Fruit fly (Drosophila melanogaster) whole organism, wandering third instar larva: Measurements from ENCODE around the gene CG42784.

Source experiments
- Abd-B ChIP-seq: fragments of >200 bp; optimal IDR thresholded peaks from 2 replicates; lab custom pipeline; 2017; ENCODE audit warnings: missing biosample characterization, missing genetic modification characterization
- CG32264 ChIP-seq: fragments of 200-800 bp; sonication (Bioruptor generic); optimal IDR thresholded peaks from 2 replicates; lab custom pipeline; 2016; ENCODE audit warnings: missing biosample characterization, missing genetic modification characterization
- CG9705 ChIP-seq: fragments of 200-800 bp; sonication (Bioruptor generic); optimal IDR thresholded peaks from 2 replicates; lab custom pipeline; 2018; ENCODE audit warnings: missing biosample characterization, mild to moderate bottlenecking, missing genetic modification characterization
- CrebA ChIP-seq: fragments of 200-800 bp; sonication (Bioruptor generic); optimal IDR thresholded peaks from 2 replicates; lab custom pipeline; 2016; ENCODE audit warnings: missing biosample characterization, mild to moderate bottlenecking, missing genetic modification characterization, borderline replicate concordance
- Dfd ChIP-seq: fragments of >200 bp; optimal IDR thresholded peaks from 2 replicates; lab custom pipeline; 2017; ENCODE audit warnings: missing biosample characterization, missing genetic modification characterization
- Dif ChIP-seq: fragments of 200-275, 200-300 bp; sonication (Bioruptor generic); optimal IDR thresholded peaks from 2 replicates; lab custom pipeline; 2018; ENCODE audit warnings: missing biosample characterization, missing genetic modification characterization; ENCODE audit not compliant: partially characterized antibody
- GATAd ChIP-seq: sonication (Bioruptor generic); optimal IDR thresholded peaks from 2 replicates; lab custom pipeline; 2016; ENCODE audit warnings: missing biosample characterization, missing genetic modification characterization
- HLH106 ChIP-seq: fragments of 200-800 bp; optimal IDR thresholded peaks from 3 replicates; lab custom pipeline; 2019; ENCODE audit warnings: missing biosample characterization, mild to moderate bottlenecking, missing genetic modification characterization, moderate library complexity
- Hnf4 ChIP-seq: fragments of 200-800 bp; sonication (Bioruptor generic); optimal IDR thresholded peaks from 2 replicates; lab custom pipeline; 2016; ENCODE audit warnings: missing biosample characterization, mild to moderate bottlenecking, missing genetic modification characterization
- Hr78 ChIP-seq: fragments of >200 bp; optimal IDR thresholded peaks from 2 replicates; lab custom pipeline; 2017; ENCODE audit warnings: missing biosample characterization, missing genetic modification characterization
- Hr83 ChIP-seq: fragments of 200-300 bp; sonication (Bioruptor generic); optimal IDR thresholded peaks from 2 replicates; lab custom pipeline; 2016; ENCODE audit warnings: missing biosample characterization, mild to moderate bottlenecking, missing genetic modification characterization, moderate library complexity; ENCODE audit not compliant: poor library complexity, severe bottlenecking
- Jra ChIP-seq: sonication (Bioruptor generic); optimal IDR thresholded peaks from 2 replicates; lab custom pipeline; 2016; ENCODE audit warnings: missing biosample characterization, missing genetic modification characterization
- Mio ChIP-seq: sonication (Bioruptor generic); optimal IDR thresholded peaks from 2 replicates; lab custom pipeline; 2016; ENCODE audit warnings: missing biosample characterization, missing genetic modification characterization
- Myc ChIP-seq: fragments of >200 bp; optimal IDR thresholded peaks from 2 replicates; lab custom pipeline; 2017
- N ChIP-seq: fragments of >200 bp; optimal IDR thresholded peaks from 2 replicates; lab custom pipeline; 2018; ENCODE audit warnings: missing biosample characterization, missing external identifiers, missing genetic modification characterization
- OdsH ChIP-seq: fragments of 200-800 bp; sonication (Bioruptor generic); optimal IDR thresholded peaks from 2 replicates; lab custom pipeline; 2016; ENCODE audit warnings: missing biosample characterization, mild to moderate bottlenecking, missing genetic modification characterization
- Rel ChIP-seq, 2 experiments: fragments of 200-800 bp; sonication (Bioruptor generic) in 1 of 2; optimal IDR thresholded peaks; 2 replicates in 1 of 2; 3 replicates in 1 of 2; lab custom pipeline; 2016 to 2019; ENCODE audit warnings: mild to moderate bottlenecking in 2 of 2, missing biosample characterization in 2 of 2, missing genetic modification characterization in 2 of 2, moderate library complexity in 1 of 2
- Sp1 ChIP-seq: fragments of 200-800 bp; sonication (Bioruptor generic); optimal IDR thresholded peaks from 3 replicates; lab custom pipeline; 2019; ENCODE audit warnings: missing biosample characterization, mild to moderate bottlenecking, missing genetic modification characterization, moderate library complexity
- Vsx2 ChIP-seq: fragments of 200-300, 225-300 bp; sonication (Bioruptor generic); optimal IDR thresholded peaks from 2 replicates; lab custom pipeline; 2018; ENCODE audit warnings: missing biosample characterization, missing genetic modification characterization; ENCODE audit not compliant: partially characterized antibody
- br ChIP-seq: fragments of 200-800 bp; sonication (Bioruptor generic); optimal IDR thresholded peaks from 2 replicates; lab custom pipeline; 2016; ENCODE audit warnings: missing biosample characterization, missing genetic modification characterization
- brk ChIP-seq: fragments of 200-800 bp; sonication (Bioruptor generic); optimal IDR thresholded peaks from 2 replicates; lab custom pipeline; 2016; ENCODE audit warnings: missing biosample characterization, mild to moderate bottlenecking, missing genetic modification characterization
- dl ChIP-seq, 2 experiments: fragments of 175-275, 200-275 bp in 1 of 2; fragments of 200-275 bp in 1 of 2; sonication (Bioruptor generic); optimal IDR thresholded peaks; lab custom pipeline; 2018; ENCODE audit warnings: mild to moderate bottlenecking in 2 of 2, missing biosample characterization in 2 of 2, missing genetic modification characterization in 2 of 2, moderate library complexity in 2 of 2; ENCODE audit not compliant: partially characterized antibody in 2 of 2, insufficient read depth in 1 of 2
- dmrt93B ChIP-seq: fragments of 200-800 bp; sonication (Bioruptor generic); optimal IDR thresholded peaks from 2 replicates; lab custom pipeline; 2018; ENCODE audit warnings: missing biosample characterization, mild to moderate bottlenecking, missing genetic modification characterization
- dsf ChIP-seq: sonication (Bioruptor generic); optimal IDR thresholded peaks from 2 replicates; lab custom pipeline; 2016; ENCODE audit warnings: missing biosample characterization, missing genetic modification characterization, borderline replicate concordance
- ey ChIP-seq: fragments of 200-800 bp; sonication (Bioruptor generic); optimal IDR thresholded peaks from 2 replicates; lab custom pipeline; 2016; ENCODE audit warnings: missing biosample characterization, missing genetic modification characterization
- foxo ChIP-seq, 2 experiments: fragments of 200-800 bp; sonication (Bioruptor generic); optimal IDR thresholded peaks; 2 replicates in 1 of 2; 3 replicates in 1 of 2; lab custom pipeline; 2016 to 2017; ENCODE audit warnings: missing biosample characterization in 2 of 2, missing genetic modification characterization in 2 of 2
- fru ChIP-seq: fragments of 200-800 bp; sonication (Bioruptor generic); optimal IDR thresholded peaks from 3 replicates; lab custom pipeline; 2016; ENCODE audit warnings: missing biosample characterization, mild to moderate bottlenecking, missing genetic modification characterization
- h ChIP-seq: fragments of 200-800 bp; sonication (Bioruptor generic); optimal IDR thresholded peaks from 3 replicates; lab custom pipeline; 2016; ENCODE audit warnings: missing biosample characterization, mild to moderate bottlenecking, missing genetic modification characterization
- jim ChIP-seq: fragments of 175-275, 200-325 bp; sonication (Bioruptor generic); optimal IDR thresholded peaks from 2 replicates; lab custom pipeline; 2016; ENCODE audit warnings: missing biosample characterization, mild to moderate bottlenecking, missing genetic modification characterization
- lola ChIP-seq: fragments of >200 bp; optimal IDR thresholded peaks from 2 replicates; lab custom pipeline; 2017; ENCODE audit warnings: missing biosample characterization, missing genetic modification characterization
- pan ChIP-seq: fragments of >200 bp; optimal IDR thresholded peaks from 2 replicates; lab custom pipeline; 2017
- psq ChIP-seq: fragments of 200-800 bp; sonication (Bioruptor generic); optimal IDR thresholded peaks from 3 replicates; lab custom pipeline; 2017; ENCODE audit warnings: missing biosample characterization, mild to moderate bottlenecking, missing genetic modification characterization, moderate library complexity
- rgr ChIP-seq: fragments of 200-800 bp; sonication (Bioruptor generic); optimal IDR thresholded peaks from 3 replicates; lab custom pipeline; 2016; ENCODE audit warnings: missing biosample characterization, mild to moderate bottlenecking, missing genetic modification characterization
- sage ChIP-seq: fragments of 200-800 bp; sonication (Bioruptor generic); optimal IDR thresholded peaks from 2 replicates; lab custom pipeline; 2016; ENCODE audit warnings: missing biosample characterization, mild to moderate bottlenecking, missing genetic modification characterization
- sv ChIP-seq: fragments of 200-800 bp; sonication (Bioruptor generic); optimal IDR thresholded peaks from 3 replicates; lab custom pipeline; 2016; ENCODE audit warnings: missing biosample characterization, missing genetic modification characterization
- tai ChIP-seq: sonication (Bioruptor generic); optimal IDR thresholded peaks from 2 replicates; lab custom pipeline; 2016; ENCODE audit warnings: missing biosample characterization, missing genetic modification characterization
- usp ChIP-seq: fragments of >200 bp; optimal IDR thresholded peaks from 2 replicates; lab custom pipeline; 2017; ENCODE audit warnings: missing biosample characterization, missing genetic modification characterization
- woc ChIP-seq: sonication (Bioruptor generic); optimal IDR thresholded peaks from 2 replicates; lab custom pipeline; 2016; ENCODE audit warnings: missing biosample characterization, mild to moderate bottlenecking, missing genetic modification characterization

The CG42784 gene

dm6 chr2L:13373435-13374242 is 41.6 kb upstream of the CG42784 start, which contains the start of the genes Bdp1 and CG6565:
Gene Bdp1, minus strand, starts transcription at chr2L:13373890.
Gene CG6565, plus strand, starts transcription at chr2L:13374019.
- no peak for TF ChIP-seq pan (lab: Kevin White, UChicago)
- no peak for TF ChIP-seq tai (GFP tag; lab: Kevin White, UChicago)
- TF ChIP-seq psq (GFP tag; lab: Kevin White, UChicago), result peak; percentile 94
- TF ChIP-seq sage (GFP tag; lab: Kevin White, UChicago), result no peak
- peak; percentile 19 for TF ChIP-seq Hr83 (GFP tag; lab: Kevin White, UChicago)
- TF ChIP-seq ey (GFP tag; lab: Kevin White, UChicago), result peak; percentile 98
- TF ChIP-seq brk (GFP tag; lab: Kevin White, UChicago), result no peak
- TF ChIP-seq Abd-B (GFP tag; lab: Kevin White, UChicago), result no peak
- TF ChIP-seq Hr78 (GFP tag; lab: Kevin White, UChicago), result no peak
- peak; percentile 62 for TF ChIP-seq jim (GFP tag; lab: Kevin White, UChicago)
- TF ChIP-seq usp, result no peak
- TF ChIP-seq Jra (GFP tag; lab: Kevin White, UChicago), result peak; percentile 98
- peak; percentile 98 for TF ChIP-seq dmrt93B (GFP tag; lab: Kevin White, UChicago)
- peak; percentile 99 for TF ChIP-seq sv
- TF ChIP-seq Hnf4, result peak; percentile 96
- no peak for TF ChIP-seq Dfd (GFP tag; lab: Kevin White, UChicago)
- TF ChIP-seq rgr (GFP tag; lab: Kevin White, UChicago), result peak; percentile 97
- peak; percentile 89 for TF ChIP-seq CG32264 (GFP tag; lab: Kevin White, UChicago)
- no peak for TF ChIP-seq dl (GFP tag; optimal IDR thresholded peaks at IDR 0.05; lab: Kevin White, UChicago; ENCODE audit: insufficient read depth in 1 of 2, partially characterized antibody in 2 of 2)
- TF ChIP-seq Mio (GFP tag; lab: Kevin White, UChicago), result peak; percentile 77
- TF ChIP-seq HLH106, result peak; percentile 96
- peak; percentile 98 for TF ChIP-seq h
- no peak for TF ChIP-seq Vsx2 (GFP tag; lab: Kevin White, UChicago)
- TF ChIP-seq CG9705 (GFP tag; lab: Kevin White, UChicago), result peak; percentile 96
- TF ChIP-seq OdsH (GFP tag; lab: Kevin White, UChicago), result peak; percentile 96
- TF ChIP-seq CrebA, result no peak
- no peak for TF ChIP-seq Rel (GFP tag; optimal IDR thresholded peaks at IDR 0.05; lab: Kevin White, UChicago)
- peak; percentile 69 for TF ChIP-seq Rel (tag; optimal IDR thresholded peaks at IDR 0.05; lab: Kevin White, UChicago)
- TF ChIP-seq N (GFP tag; lab: Kevin White, UChicago), result no peak
- TF ChIP-seq br (GFP tag; lab: Kevin White, UChicago), result peak; percentile 97
- TF ChIP-seq woc (GFP tag; lab: Kevin White, UChicago), result peak; percentile 99
- no peak for TF ChIP-seq lola (GFP tag; lab: Kevin White, UChicago)
- TF ChIP-seq fru (GFP tag; lab: Kevin White, UChicago), result peak; percentile 98
- no peak for TF ChIP-seq Dif (GFP tag; lab: Kevin White, UChicago)
- peak; percentile 96 for TF ChIP-seq dsf (GFP tag; lab: Kevin White, UChicago)
- peak; percentile 95 for TF ChIP-seq Sp1 (GFP tag; lab: Kevin White, UChicago)
- TF ChIP-seq Myc (lab: Kevin White, UChicago), result peak; percentile 92
- peak; percentile 93 for TF ChIP-seq GATAd (GFP tag; lab: Kevin White, UChicago)
- TF ChIP-seq foxo (GFP tag; optimal IDR thresholded peaks at IDR 0.05; lab: Kevin White, UChicago), result peak; percentile 78 to 98
- TF ChIP-seq, all 38 proteins: peak for 24

DNA sequence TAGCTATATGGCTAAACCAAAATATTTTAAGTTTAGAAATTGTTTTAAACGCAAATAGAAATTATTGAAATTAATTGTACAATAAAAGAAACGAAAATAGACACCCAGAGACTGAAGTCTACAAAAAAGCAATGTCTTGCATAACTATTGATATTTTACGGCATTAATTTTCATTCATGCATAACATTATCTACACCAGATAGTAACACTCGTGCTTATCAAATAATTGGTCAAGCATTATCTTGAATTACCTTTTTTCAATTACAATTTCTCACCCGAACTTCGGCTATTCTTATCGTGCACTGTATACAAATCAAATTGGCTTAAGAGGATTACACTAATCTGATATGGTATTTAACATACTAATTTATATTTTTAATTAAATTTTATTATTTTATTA is 39.1 kb upstream of the CG42784 start:
- no peak for TF ChIP-seq Mio (GFP tag; lab: Kevin White, UChicago)
- TF ChIP-seq pan (lab: Kevin White, UChicago), result no peak
- TF ChIP-seq CrebA, result no peak
- TF ChIP-seq sv, result no peak
- TF ChIP-seq CG32264 (GFP tag; lab: Kevin White, UChicago), result no peak
- no peak for TF ChIP-seq Dfd (GFP tag; lab: Kevin White, UChicago)
- TF ChIP-seq fru (GFP tag; lab: Kevin White, UChicago), result no peak
- no peak for TF ChIP-seq Hnf4
- TF ChIP-seq usp, result no peak
- TF ChIP-seq dsf (GFP tag; lab: Kevin White, UChicago), result no peak
- TF ChIP-seq lola (GFP tag; lab: Kevin White, UChicago), result no peak
- no peak for TF ChIP-seq GATAd (GFP tag; lab: Kevin White, UChicago)
- TF ChIP-seq Vsx2 (GFP tag; lab: Kevin White, UChicago), result no peak
- TF ChIP-seq jim (GFP tag; lab: Kevin White, UChicago), result no peak
- TF ChIP-seq ey (GFP tag; lab: Kevin White, UChicago), result no peak
- TF ChIP-seq sage (GFP tag; lab: Kevin White, UChicago), result no peak
- TF ChIP-seq Jra (GFP tag; lab: Kevin White, UChicago), result no peak
